Worm (Caenorhabditis elegans): Measurements from ENCODE around the gene ttr-32.

ce11 chrIII:7588214-7588613 lies 22.0 kb downstream of the ttr-32 start, which contains the start of gene R13A5.15:
- TF ChIP-seq mxl-1 (tag; optimal IDR thresholded peaks at IDR 0.05) (no peak), zim-3 (tag; optimal IDR thresholded peaks at IDR 0.05) (no peak), unc-130 (GFP tag; optimal IDR thresholded peaks at IDR 0.05) (no peak), nfyb-1 (GFP tag; IDR thresholded peaks at IDR 0.05) (no peak), unc-62 (GFP tag; optimal IDR thresholded peaks at IDR 0.05) (no peak), sea-2 (GFP tag; IDR thresholded peaks at IDR 0.05) (no peak), nhr-80 (tag; optimal IDR thresholded peaks at IDR 0.05) (no peak), somi-1 (GFP tag; optimal IDR thresholded peaks at IDR 0.05) (no peak), nfya-1 (tag; optimal IDR thresholded peaks at IDR 0.05; ENCODE audit: borderline replicate concordance, insufficient read depth) (no peak), dox-1 (GFP tag; IDR thresholded peaks at IDR 0.05) (no peak)
